Fruit fly (Drosophila melanogaster) whole organism, embryonic: ENCODE measurements around the gene CG11382.

Source experiments
- B-H2 ChIP-seq: fragments of 200-800 bp; sonication (Bioruptor generic); optimal IDR thresholded peaks from 2 replicates; lab custom pipeline; 2018; ENCODE audit warnings: missing biosample characterization, mild to moderate bottlenecking, missing genetic modification characterization
- BEAF-32 ChIP-seq: fragments of 200-800 bp; sonication (Bioruptor generic); optimal IDR thresholded peaks from 3 replicates; lab custom pipeline; 2017; ENCODE audit warnings: missing biosample characterization, missing genetic modification characterization, mild to moderate bottlenecking, moderate library complexity, missing genetic modification reagents
- Blimp-1 ChIP-seq: fragments of 200-800 bp; sonication (Bioruptor generic); optimal IDR thresholded peaks from 3 replicates; lab custom pipeline; 2018; ENCODE audit warnings: missing biosample characterization, missing genetic modification characterization, mild to moderate bottlenecking, moderate library complexity, missing genetic modification reagents
- CG10209 ChIP-seq: fragments of 200-800 bp; sonication (Bioruptor generic); optimal IDR thresholded peaks from 3 replicates; lab custom pipeline; 2017; ENCODE audit warnings: missing biosample characterization, mild to moderate bottlenecking, missing genetic modification characterization, missing genetic modification reagents
- CG10366 ChIP-seq: fragments of 200-800 bp; sonication (Bioruptor generic); IDR thresholded peaks from 2 replicates; pipeline ENCODE4 v1.3.6; 2022; ENCODE audit warnings: missing biosample characterization, missing genetic modification characterization
- CG10654 ChIP-seq: fragments of 200-800 bp; sonication (Bioruptor generic); optimal IDR thresholded peaks from 2 replicates; lab custom pipeline; 2016; ENCODE audit warnings: missing biosample characterization, missing genetic modification characterization
- CG11085 ChIP-seq: fragments of 200-800 bp; sonication (Bioruptor generic); IDR thresholded peaks from 2 replicates; pipeline ENCODE4 v1.3.6; 2022; ENCODE audit warnings: missing biosample characterization, missing genetic modification characterization
- CG1233 ChIP-seq: fragments of 200-800 bp; sonication (Bioruptor generic); optimal IDR thresholded peaks from 4 replicates; lab custom pipeline; 2018; ENCODE audit warnings: missing biosample characterization, mild to moderate bottlenecking, missing genetic modification characterization
- CG14710 ChIP-seq: fragments of 200-800 bp; sonication (Bioruptor generic); optimal IDR thresholded peaks from 3 replicates; lab custom pipeline; 2019; ENCODE audit warnings: missing biosample characterization, mild to moderate bottlenecking, missing genetic modification characterization, moderate library complexity
- CG15269 ChIP-seq: fragments of 200-800 bp; sonication (Bioruptor generic); optimal IDR thresholded peaks from 2 replicates; lab custom pipeline; 2018; ENCODE audit warnings: missing biosample characterization, mild to moderate bottlenecking, missing genetic modification characterization, moderate library complexity
- CG1602 ChIP-seq: fragments of 200-800 bp; sonication (Bioruptor generic); optimal IDR thresholded peaks from 3 replicates; lab custom pipeline; 2016; ENCODE audit warnings: missing biosample characterization, missing genetic modification characterization
- CG17912 ChIP-seq: fragments of 200-800 bp; sonication (Bioruptor generic); optimal IDR thresholded peaks from 2 replicates; lab custom pipeline; 2018; ENCODE audit warnings: missing biosample characterization, mild to moderate bottlenecking, missing genetic modification characterization
- CG18476 ChIP-seq: fragments of 200-800 bp; sonication (Bioruptor generic); optimal IDR thresholded peaks from 2 replicates; lab custom pipeline; 2016; ENCODE audit warnings: missing biosample characterization, mild to moderate bottlenecking, missing genetic modification characterization
- CG2678 ChIP-seq: fragments of 200-800 bp; sonication (Bioruptor generic); optimal IDR thresholded peaks from 3 replicates; lab custom pipeline; 2019; ENCODE audit warnings: missing biosample characterization, mild to moderate bottlenecking, missing genetic modification characterization, moderate library complexity
- CG3726 ChIP-seq: fragments of 200-800 bp; sonication (Bioruptor generic); IDR thresholded peaks from 3 replicates; pipeline ENCODE4, ENCODE4 v1.3.6; 2022; ENCODE audit warnings: missing biosample characterization, missing genetic modification characterization
- CG4820 ChIP-seq: fragments of 200-800 bp; sonication (Bioruptor generic); optimal IDR thresholded peaks from 3 replicates; lab custom pipeline; 2016; ENCODE audit warnings: missing biosample characterization, missing genetic modification characterization
- CG6689 ChIP-seq: fragments of 200-800 bp; sonication (Bioruptor generic); IDR thresholded peaks from 2 replicates; pipeline ENCODE4 v1.3.6; 2022; ENCODE audit warnings: missing biosample characterization, missing genetic modification characterization
- CG7786 ChIP-seq: fragments of 200-800 bp; sonication (Bioruptor generic); optimal IDR thresholded peaks from 2 replicates; lab custom pipeline; 2016; ENCODE audit warnings: missing biosample characterization, missing genetic modification characterization
- CG8089 ChIP-seq: fragments of 200-800 bp; sonication (Bioruptor generic); optimal IDR thresholded peaks from 3 replicates; lab custom pipeline; 2016; ENCODE audit warnings: missing biosample characterization, missing genetic modification characterization
- CkIIα-i1 ChIP-seq: fragments of 200-800 bp; sonication (Bioruptor generic); IDR thresholded peaks from 2 replicates; pipeline ENCODE4 v1.3.6; 2022; ENCODE audit warnings: missing biosample characterization, missing genetic modification characterization
- Dip2 ChIP-seq: fragments of 200-800 bp; sonication (Bioruptor generic); IDR thresholded peaks from 2 replicates; pipeline ENCODE4 v1.3.6; 2022; ENCODE audit warnings: missing biosample characterization, missing genetic modification characterization
- Hr78 ChIP-seq, 2 experiments: fragments of 200-800 bp in 1 of 2; fragments of >200 bp in 1 of 2; sonication (Bioruptor generic) in 1 of 2; optimal IDR thresholded peaks; 2 replicates each; lab custom pipeline; 2017 to 2019; ENCODE audit warnings: missing biosample characterization in 2 of 2, missing genetic modification characterization in 2 of 2, mild to moderate bottlenecking in 1 of 2, moderate library complexity in 1 of 2
- Hsf ChIP-seq: fragments of 200-800 bp; sonication (Bioruptor generic); optimal IDR thresholded peaks from 3 replicates; lab custom pipeline; 2016; ENCODE audit warnings: missing biosample characterization, missing genetic modification characterization
- Max ChIP-seq: fragments of 200-800 bp; sonication (Bioruptor generic); optimal IDR thresholded peaks from 2 replicates; lab custom pipeline; 2016; ENCODE audit warnings: missing biosample characterization, mild to moderate bottlenecking, missing genetic modification characterization
- NK7.1 ChIP-seq: fragments of 200-800 bp; sonication (Bioruptor generic); optimal IDR thresholded peaks from 3 replicates; lab custom pipeline; 2016; ENCODE audit warnings: missing biosample characterization, missing genetic modification characterization
- Oaz ChIP-seq: fragments of 200-800 bp; sonication (Bioruptor generic); IDR thresholded peaks from 2 replicates; pipeline ENCODE4 v1.3.6; 2022; ENCODE audit warnings: missing biosample characterization, missing genetic modification characterization
- Oli ChIP-seq: fragments of 200-800 bp; sonication (Bioruptor generic); optimal IDR thresholded peaks from 2 replicates; lab custom pipeline; 2018; ENCODE audit warnings: missing biosample characterization, mild to moderate bottlenecking, missing genetic modification characterization, moderate library complexity
- Sox102F ChIP-seq: fragments of 200-800 bp; sonication (Bioruptor generic); optimal IDR thresholded peaks from 2 replicates; lab custom pipeline; 2018; ENCODE audit warnings: missing biosample characterization, mild to moderate bottlenecking, missing genetic modification characterization, moderate library complexity
- Sry-β ChIP-seq: fragments of 200-800 bp; sonication (Bioruptor generic); optimal IDR thresholded peaks from 2 replicates; lab custom pipeline; 2018; ENCODE audit warnings: missing biosample characterization, mild to moderate bottlenecking, missing genetic modification characterization, moderate library complexity
- abd-A ChIP-seq: fragments of 200-800 bp; sonication (Bioruptor generic); optimal IDR thresholded peaks from 3 replicates; lab custom pipeline; 2019; ENCODE audit warnings: missing biosample characterization, mild to moderate bottlenecking, missing genetic modification characterization, moderate library complexity
- ato ChIP-seq: fragments of 200-800 bp; sonication (Bioruptor generic); IDR thresholded peaks from 2 replicates; pipeline ENCODE4 v1.3.6; 2022; ENCODE audit warnings: missing biosample characterization, missing genetic modification characterization; ENCODE audit not compliant: partially characterized antibody
- btn ChIP-seq: fragments of 200-800 bp; sonication (Bioruptor generic); optimal IDR thresholded peaks from 2 replicates; lab custom pipeline; 2016; ENCODE audit warnings: missing biosample characterization, missing genetic modification characterization
- dmrt11E ChIP-seq: fragments of 200-800 bp; sonication (Bioruptor generic); optimal IDR thresholded peaks from 3 replicates; lab custom pipeline; 2018; ENCODE audit warnings: missing biosample characterization, mild to moderate bottlenecking, missing genetic modification characterization, moderate library complexity
- eyg ChIP-seq: fragments of 200-800 bp; sonication (Bioruptor generic); optimal IDR thresholded peaks from 3 replicates; lab custom pipeline; 2016; ENCODE audit warnings: missing biosample characterization, missing genetic modification characterization
- fd96Cb ChIP-seq: fragments of 200-800 bp; sonication (Bioruptor generic); optimal IDR thresholded peaks from 2 replicates; lab custom pipeline; 2018; ENCODE audit warnings: missing biosample characterization, mild to moderate bottlenecking, missing genetic modification characterization, moderate library complexity
- fu2 ChIP-seq: fragments of 200-800 bp; sonication (Bioruptor generic); optimal IDR thresholded peaks from 2 replicates; lab custom pipeline; 2016; ENCODE audit warnings: missing biosample characterization, missing genetic modification characterization
- gsb-n ChIP-seq: fragments of 200-800 bp; sonication (Bioruptor generic); optimal IDR thresholded peaks from 3 replicates; lab custom pipeline; 2018; ENCODE audit warnings: missing biosample characterization, mild to moderate bottlenecking, missing genetic modification characterization
- ham ChIP-seq: fragments of 200-800 bp; sonication (Bioruptor generic); IDR thresholded peaks from 2 replicates; pipeline ENCODE4 v1.3.6; 2022; ENCODE audit warnings: missing biosample characterization, missing genetic modification characterization
- hbn ChIP-seq: fragments of 200-800 bp; sonication (Bioruptor generic); IDR thresholded peaks from 2 replicates; pipeline ENCODE4 v1.3.6; 2022; ENCODE audit warnings: missing biosample characterization, missing genetic modification characterization; ENCODE audit not compliant: partially characterized antibody
- klu ChIP-seq: fragments of 200-800 bp; sonication (Bioruptor generic); IDR thresholded peaks from 2 replicates; pipeline ENCODE4 v1.3.6; 2022; ENCODE audit warnings: missing biosample characterization, missing genetic modification characterization
- lbe ChIP-seq: fragments of 200-800 bp; sonication (Bioruptor generic); optimal IDR thresholded peaks from 2 replicates; lab custom pipeline; 2016; ENCODE audit warnings: missing biosample characterization, mild to moderate bottlenecking, missing genetic modification characterization
- maf-S ChIP-seq: fragments of 200-800 bp; sonication (Bioruptor generic); optimal IDR thresholded peaks from 2 replicates; lab custom pipeline; 2016; ENCODE audit warnings: missing biosample characterization, missing genetic modification characterization
- pfk ChIP-seq: fragments of 200-800 bp; sonication (Bioruptor generic); optimal IDR thresholded peaks from 2 replicates; lab custom pipeline; 2018; ENCODE audit warnings: missing biosample characterization, mild to moderate bottlenecking, missing genetic modification characterization, moderate library complexity
- sisA ChIP-seq: fragments of 200-800 bp; sonication (Bioruptor generic); IDR thresholded peaks from 2 replicates; pipeline ENCODE4 v1.3.6; 2022; ENCODE audit warnings: missing biosample characterization, missing genetic modification characterization
- sna ChIP-seq: fragments of 200-800 bp; sonication (Bioruptor generic); IDR thresholded peaks from 2 replicates; pipeline ENCODE4 v1.3.6; 2022; ENCODE audit warnings: missing biosample characterization, missing genetic modification characterization; ENCODE audit not compliant: partially characterized antibody
- tap ChIP-seq: fragments of 200-800 bp; optimal IDR thresholded peaks from 3 replicates; lab custom pipeline; 2019; ENCODE audit warnings: missing biosample characterization, mild to moderate bottlenecking, missing genetic modification characterization, moderate library complexity
- tio ChIP-seq: fragments of 200-800 bp; sonication (Bioruptor generic); optimal IDR thresholded peaks from 2 replicates; lab custom pipeline; 2017; ENCODE audit warnings: missing biosample characterization, missing genetic modification characterization, inconsistent platforms
- toy ChIP-seq: fragments of 200-800 bp; sonication (Bioruptor generic); IDR thresholded peaks from 2 replicates; pipeline ENCODE4 v1.3.6; 2022; ENCODE audit warnings: missing biosample characterization, missing genetic modification characterization
- trh ChIP-seq: fragments of 200-800 bp; sonication (Bioruptor generic); optimal IDR thresholded peaks from 2 replicates; lab custom pipeline; 2016; ENCODE audit warnings: missing biosample characterization, missing genetic modification characterization
- tup ChIP-seq: fragments of 200-800 bp; sonication (Bioruptor generic); optimal IDR thresholded peaks from 2 replicates; lab custom pipeline; 2016; ENCODE audit warnings: missing biosample characterization, mild to moderate bottlenecking, missing genetic modification characterization, moderate library complexity
- usp ChIP-seq: fragments of >200 bp; optimal IDR thresholded peaks from 2 replicates; lab custom pipeline; 2017; ENCODE audit warnings: missing biosample characterization, missing genetic modification characterization

The CG11382 gene

DNA sequence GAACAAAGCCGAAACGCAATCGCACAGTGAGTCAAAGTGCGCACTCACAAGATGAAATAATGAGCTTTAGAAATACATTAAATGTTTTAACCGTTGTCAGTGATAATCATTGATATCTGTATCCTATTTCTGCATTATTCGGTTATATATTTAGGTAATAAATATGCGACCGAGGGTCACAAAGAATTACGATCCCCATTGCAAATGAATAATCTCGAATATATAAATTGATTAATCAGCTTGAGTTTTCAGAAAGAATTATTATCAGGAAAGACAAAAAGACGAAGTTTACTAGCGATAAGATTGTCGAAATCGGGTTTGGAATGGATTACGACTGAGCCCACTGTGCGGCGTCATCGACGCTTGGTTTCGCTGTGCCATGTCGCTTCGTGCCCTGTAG lies 38.8 kb upstream of the CG11382 start (continued):
- TF ChIP-seq sisA (GFP tag; lab: Robert Waterston, UW) (no peak), CG11085 (GFP tag; lab: Robert Waterston, UW) (no peak), NK7.1 (peak; percentile 15), Max (GFP tag; lab: Kevin White, UChicago) (peak; percentile 22), tap (tag; lab: Kevin White, UChicago) (peak; percentile 21), CG6689 (0 out of 2 replicates have a peak, but pooled peaks have one; percentile 9), CG18476 (peak; percentile 48), CG17912 (GFP tag; lab: Kevin White, UChicago) (no peak), Hr78 (GFP tag; optimal IDR thresholded peaks at IDR 0.05; lab: Kevin White, UChicago) (no peak), Blimp-1 (GFP tag; lab: Kevin White, UChicago) (peak; percentile 11), ham (GFP tag; lab: Robert Waterston, UW) (no peak), CG10209 (GFP tag; lab: Kevin White, UChicago) (peak; percentile 50), CG8089 (GFP tag; lab: Kevin White, UChicago) (no peak), Sox102F (GFP tag; lab: Kevin White, UChicago) (peak; percentile 33), fd96Cb (no peak), CG7786 (GFP tag; lab: Kevin White, UChicago) (no peak), Oli (peak; percentile 66), tup (GFP tag; lab: Kevin White, UChicago) (no peak), CG1602 (GFP tag; lab: Kevin White, UChicago) (no peak), dmrt11E (tag; lab: Kevin White, UChicago) (peak; percentile 27), CG1233 (peak; percentile 48), maf-S (GFP tag; lab: Kevin White, UChicago) (no peak), Sry-β (GFP tag; lab: Kevin White, UChicago) (no peak), eyg (GFP tag; lab: Kevin White, UChicago) (no peak), CG4820 (GFP tag; lab: Kevin White, UChicago) (peak; percentile 8), CG15269 (tag; lab: Kevin White, UChicago) (peak; percentile 70), sna (GFP tag; lab: Robert Waterston, UW) (no peak), CG10654 (GFP tag; lab: Kevin White, UChicago) (no peak), fu2 (GFP tag; lab: Kevin White, UChicago) (peak; percentile 3), Hsf (GFP tag; lab: Kevin White, UChicago) (no peak), hbn (no peak), trh (GFP tag; lab: Kevin White, UChicago) (no peak), pfk (no peak), CkIIα-i1 (GFP tag; lab: Robert Waterston, UW) (no peak), btn (no peak), CG14710 (tag; lab: Kevin White, UChicago) (no peak), gsb-n (no peak), CG2678 (tag; lab: Kevin White, UChicago) (peak; percentile 76), CG10366 (GFP tag; lab: Robert Waterston, UW) (no peak), BEAF-32 (GFP tag; lab: Kevin White, UChicago) (no peak), CG3726 (GFP tag; lab: Robert Waterston, UW) (no peak), Dip2 (GFP tag; lab: Robert Waterston, UW) (no peak), lbe (peak; percentile 45), ato (GFP tag; lab: Robert Waterston, UW) (no peak), B-H2 (GFP tag; lab: Kevin White, UChicago) (no peak), Oaz (GFP tag; lab: Robert Waterston, UW) (no peak), klu (no peak), toy (GFP tag; lab: Robert Waterston, UW) (no peak), abd-A (tag; lab: Kevin White, UChicago) (no peak), tio (GFP tag; lab: Kevin White, UChicago) (peak; percentile 30), usp (GFP tag; lab: Kevin White, UChicago) (no peak)
